Fruit fly (Drosophila melanogaster) whole organism, embryonic: ENCODE data around the gene Sem1.

Source experiments
- CG11560 ChIP-seq: fragments of 200-800 bp; sonication (Bioruptor generic); IDR thresholded peaks from 3 replicates; pipeline ENCODE4 v1.3.6; 2022; ENCODE audit warnings: missing biosample characterization, missing genetic modification characterization
- CG1233 ChIP-seq: fragments of 200-800 bp; sonication (Bioruptor generic); optimal IDR thresholded peaks from 4 replicates; lab custom pipeline; 2018; ENCODE audit warnings: missing biosample characterization, mild to moderate bottlenecking, missing genetic modification characterization
- CG13123 ChIP-seq: fragments of 200-800 bp; sonication (Bioruptor generic); optimal IDR thresholded peaks from 2 replicates; lab custom pipeline; 2016; ENCODE audit warnings: missing biosample characterization, missing genetic modification characterization
- CG13775 ChIP-seq: fragments of 200-800 bp; sonication (Bioruptor generic); optimal IDR thresholded peaks from 3 replicates; lab custom pipeline; 2017; ENCODE audit warnings: missing biosample characterization, mild to moderate bottlenecking, missing genetic modification characterization
- CG17359 ChIP-seq: fragments of 200-800 bp; sonication (Bioruptor generic); optimal IDR thresholded peaks from 3 replicates; lab custom pipeline; 2018; ENCODE audit warnings: missing biosample characterization, mild to moderate bottlenecking, missing genetic modification characterization, moderate library complexity
- CG17361 ChIP-seq: fragments of 200-800 bp; sonication (Bioruptor generic); IDR thresholded peaks from 3 replicates; pipeline ENCODE4 v1.3.6; 2022; ENCODE audit warnings: missing biosample characterization, missing genetic modification characterization
- CG2120 ChIP-seq: fragments of 200-800 bp; sonication (Bioruptor generic); optimal IDR thresholded peaks from 3 replicates; lab custom pipeline; 2016; ENCODE audit warnings: missing biosample characterization, missing genetic modification characterization
- CG30020 ChIP-seq: fragments of 200-800 bp; optimal IDR thresholded peaks from 2 replicates; lab custom pipeline; 2019; ENCODE audit warnings: missing biosample characterization, mild to moderate bottlenecking, missing genetic modification characterization, moderate library complexity
- CG3163 ChIP-seq: fragments of 200-800 bp; sonication (Bioruptor generic); optimal IDR thresholded peaks from 3 replicates; lab custom pipeline; 2016; ENCODE audit warnings: missing biosample characterization, missing genetic modification characterization
- CG34422 ChIP-seq: fragments of 200-800 bp; sonication (Bioruptor generic); IDR thresholded peaks from 3 replicates; pipeline ENCODE4 v1.3.6; 2022; ENCODE audit warnings: missing biosample characterization, missing genetic modification characterization
- CG42726 ChIP-seq: fragments of 200-800 bp; sonication (Bioruptor generic); IDR thresholded peaks from 2 replicates; pipeline ENCODE4 v1.3.6; 2022; ENCODE audit warnings: missing biosample characterization, missing genetic modification characterization; ENCODE audit not compliant: partially characterized antibody
- CG4360 ChIP-seq: fragments of 200-800 bp; sonication (Bioruptor generic); IDR thresholded peaks from 2 replicates; pipeline ENCODE4 v1.3.6; 2022; ENCODE audit warnings: missing biosample characterization, missing genetic modification characterization
- CG5245 ChIP-seq: fragments of 200-800 bp; sonication (Bioruptor generic); optimal IDR thresholded peaks from 3 replicates; lab custom pipeline; 2016; ENCODE audit warnings: missing biosample characterization, missing genetic modification characterization
- Dek ChIP-seq: fragments of 200-800 bp; sonication (Bioruptor generic); optimal IDR thresholded peaks from 3 replicates; lab custom pipeline; 2019; ENCODE audit warnings: missing biosample characterization, mild to moderate bottlenecking, missing genetic modification characterization, moderate library complexity
- Dp ChIP-seq: fragments of 200-800 bp; sonication (Bioruptor generic); optimal IDR thresholded peaks from 2 replicates; lab custom pipeline; 2018; ENCODE audit warnings: missing biosample characterization, mild to moderate bottlenecking, missing genetic modification characterization, moderate library complexity
- Fer1 ChIP-seq: fragments of 200-800 bp; sonication (Bioruptor generic); optimal IDR thresholded peaks from 2 replicates; lab custom pipeline; 2017; ENCODE audit warnings: missing biosample characterization, mild to moderate bottlenecking, missing genetic modification characterization
- Hr39 ChIP-seq: fragments of >200 bp; optimal IDR thresholded peaks from 2 replicates; lab custom pipeline; 2017
- MTF-1 ChIP-seq: fragments of 200-800 bp; sonication (Bioruptor generic); optimal IDR thresholded peaks from 2 replicates; lab custom pipeline; 2018; ENCODE audit warnings: missing biosample characterization, mild to moderate bottlenecking, missing genetic modification characterization, borderline replicate concordance
- Med ChIP-seq: fragments of 200-800 bp; sonication (Bioruptor generic); peaks from one replicate; lab custom pipeline; 2016; ENCODE audit warnings: missing biosample characterization, missing genetic modification characterization, mild to moderate bottlenecking, inconsistent platforms, moderate library complexity
- NFAT ChIP-seq: fragments of 200-800 bp; sonication (Bioruptor generic); IDR thresholded peaks from 2 replicates; pipeline ENCODE4 v1.3.6; 2022; ENCODE audit warnings: missing biosample characterization, missing genetic modification characterization
- Sox102F ChIP-seq: fragments of 200-800 bp; sonication (Bioruptor generic); optimal IDR thresholded peaks from 2 replicates; lab custom pipeline; 2018; ENCODE audit warnings: missing biosample characterization, mild to moderate bottlenecking, missing genetic modification characterization, moderate library complexity
- Sry-δ ChIP-seq: fragments of 200-800 bp; sonication (Bioruptor generic); optimal IDR thresholded peaks from 2 replicates; lab custom pipeline; 2016; ENCODE audit warnings: missing biosample characterization, missing genetic modification characterization
- ash1 ChIP-seq: fragments of 200-800 bp; sonication (Bioruptor generic); optimal IDR thresholded peaks from 2 replicates; lab custom pipeline; 2018; ENCODE audit warnings: missing biosample characterization, mild to moderate bottlenecking, missing genetic modification characterization
- ato ChIP-seq: fragments of 200-800 bp; sonication (Bioruptor generic); IDR thresholded peaks from 2 replicates; pipeline ENCODE4 v1.3.6; 2022; ENCODE audit warnings: missing biosample characterization, missing genetic modification characterization; ENCODE audit not compliant: partially characterized antibody
- bsh ChIP-seq, 2 experiments: fragments of 200-800 bp; sonication (Bioruptor generic); optimal IDR thresholded peaks; 2 replicates each; lab custom pipeline; 2017 to 2018; ENCODE audit warnings: mild to moderate bottlenecking in 2 of 2, missing biosample characterization in 2 of 2, missing genetic modification characterization in 2 of 2, moderate library complexity in 1 of 2
- caup ChIP-seq: fragments of 200-800 bp; sonication (Bioruptor generic); optimal IDR thresholded peaks from 3 replicates; lab custom pipeline; 2017; ENCODE audit warnings: missing biosample characterization, mild to moderate bottlenecking, missing genetic modification characterization, moderate library complexity; ENCODE audit not compliant: severe bottlenecking
- danr ChIP-seq: fragments of 200-800 bp; sonication (Bioruptor generic); IDR thresholded peaks from 2 replicates; pipeline ENCODE4 v1.3.6; 2022; ENCODE audit warnings: missing biosample characterization, missing genetic modification characterization
- dati ChIP-seq: fragments of 200-800 bp; sonication (Bioruptor generic); IDR thresholded peaks from 2 replicates; pipeline ENCODE4 v1.3.6; 2022; ENCODE audit warnings: missing biosample characterization, missing genetic modification characterization
- dmrt11E ChIP-seq: fragments of 200-800 bp; sonication (Bioruptor generic); optimal IDR thresholded peaks from 3 replicates; lab custom pipeline; 2018; ENCODE audit warnings: missing biosample characterization, mild to moderate bottlenecking, missing genetic modification characterization, moderate library complexity
- fd102C ChIP-seq: fragments of 200-800 bp; sonication (Bioruptor generic); optimal IDR thresholded peaks from 2 replicates; lab custom pipeline; 2018; ENCODE audit warnings: missing biosample characterization, mild to moderate bottlenecking, missing genetic modification characterization, moderate library complexity
- fd96Cb ChIP-seq: fragments of 200-800 bp; sonication (Bioruptor generic); optimal IDR thresholded peaks from 2 replicates; lab custom pipeline; 2018; ENCODE audit warnings: missing biosample characterization, mild to moderate bottlenecking, missing genetic modification characterization, moderate library complexity
- ftz-f1 ChIP-seq: fragments of 200-800 bp; sonication (Bioruptor generic); optimal IDR thresholded peaks from 2 replicates; lab custom pipeline; 2016; ENCODE audit warnings: missing biosample characterization, missing genetic modification characterization
- gcm ChIP-seq: fragments of 200-800 bp; sonication (Bioruptor generic); optimal IDR thresholded peaks from 2 replicates; lab custom pipeline; 2019; ENCODE audit warnings: missing biosample characterization, mild to moderate bottlenecking, missing genetic modification characterization, moderate library complexity
- gsb ChIP-seq: fragments of 200-800 bp; sonication (Bioruptor generic); IDR thresholded peaks from 2 replicates; pipeline ENCODE4 v1.3.6; 2022; ENCODE audit warnings: missing biosample characterization, missing genetic modification characterization
- gsb-n ChIP-seq: fragments of 200-800 bp; sonication (Bioruptor generic); optimal IDR thresholded peaks from 3 replicates; lab custom pipeline; 2018; ENCODE audit warnings: missing biosample characterization, mild to moderate bottlenecking, missing genetic modification characterization
- hb ChIP-seq: fragments of 200-800 bp; sonication (Bioruptor generic); IDR thresholded peaks from 3 replicates; pipeline ENCODE4 v1.3.6; 2022; ENCODE audit warnings: missing biosample characterization, missing genetic modification characterization; ENCODE audit not compliant: partially characterized antibody
- jigr1 ChIP-seq: fragments of 200-800 bp; sonication (Bioruptor generic); IDR thresholded peaks from 3 replicates; pipeline ENCODE4 v1.3.6; 2022; ENCODE audit warnings: missing biosample characterization, missing genetic modification characterization
- lola ChIP-seq, 3 experiments: fragments of >200 bp in 2 of 3; fragments of 200-800 bp in 1 of 3; sonication (Bioruptor generic) in 1 of 3; optimal IDR thresholded peaks; 2 replicates each; lab custom pipeline; 2017 to 2019; ENCODE audit warnings: missing biosample characterization in 3 of 3, missing genetic modification characterization in 3 of 3, mild to moderate bottlenecking in 1 of 3, moderate library complexity in 1 of 3
- nerfin-2 ChIP-seq: fragments of 200-800 bp; sonication (Bioruptor generic); IDR thresholded peaks from 2 replicates; pipeline ENCODE4 v1.3.6; 2022; ENCODE audit warnings: missing biosample characterization, missing genetic modification characterization; ENCODE audit not compliant: partially characterized antibody
- onecut ChIP-seq: fragments of 200-800 bp; sonication (Bioruptor generic); IDR thresholded peaks from 2 replicates; pipeline ENCODE4 v1.3.6; 2022; ENCODE audit warnings: missing biosample characterization, missing genetic modification characterization
- repo ChIP-seq: fragments of 200-800 bp; sonication (Bioruptor generic); optimal IDR thresholded peaks from 2 replicates; lab custom pipeline; 2016; ENCODE audit warnings: missing biosample characterization, missing genetic modification characterization
- run ChIP-seq: fragments of 200-800 bp; sonication (Bioruptor generic); optimal IDR thresholded peaks from 3 replicates; lab custom pipeline; 2018; ENCODE audit warnings: missing biosample characterization, mild to moderate bottlenecking, missing genetic modification characterization
- seq ChIP-seq: fragments of 200-800 bp; sonication (Bioruptor generic); IDR thresholded peaks from 2 replicates; pipeline ENCODE4 v1.3.6; 2022; ENCODE audit warnings: missing biosample characterization, missing genetic modification characterization
- tap ChIP-seq: fragments of 200-800 bp; optimal IDR thresholded peaks from 3 replicates; lab custom pipeline; 2019; ENCODE audit warnings: missing biosample characterization, mild to moderate bottlenecking, missing genetic modification characterization, moderate library complexity
- tin ChIP-seq: fragments of 200-800 bp; sonication (Bioruptor generic); optimal IDR thresholded peaks from 3 replicates; lab custom pipeline; 2016; ENCODE audit warnings: missing biosample characterization, missing genetic modification characterization
- toy ChIP-seq: fragments of 200-800 bp; sonication (Bioruptor generic); IDR thresholded peaks from 2 replicates; pipeline ENCODE4 v1.3.6; 2022; ENCODE audit warnings: missing biosample characterization, missing genetic modification characterization
- tup ChIP-seq: fragments of 200-800 bp; sonication (Bioruptor generic); optimal IDR thresholded peaks from 2 replicates; lab custom pipeline; 2016; ENCODE audit warnings: missing biosample characterization, mild to moderate bottlenecking, missing genetic modification characterization, moderate library complexity
- vnd ChIP-seq: fragments of 200-800 bp; sonication (Bioruptor generic); IDR thresholded peaks from 3 replicates; pipeline ENCODE4 v1.3.6; 2022; ENCODE audit warnings: missing biosample characterization, missing genetic modification characterization; ENCODE audit not compliant: partially characterized antibody
- wek ChIP-seq: fragments of 200-800 bp; sonication (Bioruptor generic); optimal IDR thresholded peaks from 3 replicates; lab custom pipeline; 2018; ENCODE audit warnings: missing biosample characterization, mild to moderate bottlenecking, missing genetic modification characterization, moderate library complexity
- zen2 ChIP-seq: fragments of 200-800 bp; sonication (Bioruptor generic); IDR thresholded peaks from 3 replicates; pipeline ENCODE4 v1.3.6; 2022; ENCODE audit warnings: missing biosample characterization, missing genetic modification characterization; ENCODE audit not compliant: partially characterized antibody

Gene Sem1

dm6 chr2L:7032517-7032951 is 31.3 kb upstream of the Sem1 start, which contains the start of the genes Rab30 and Caper (continued):
- TF ChIP-seq lola (GFP tag; optimal IDR thresholded peaks at IDR 0.05; lab: Kevin White, UChicago) (peak in 1 of 3 experiments; percentile 4), CG11560 (no peak), onecut (GFP tag; lab: Robert Waterston, UW) (peak; percentile 42), tin (GFP tag; lab: Kevin White, UChicago) (peak; percentile 42), bsh (GFP tag; optimal IDR thresholded peaks at IDR 0.05; lab: Kevin White, UChicago) (peak in 1 of 2 experiments; percentile 43), jigr1 (GFP tag; lab: Robert Waterston, UW) (no peak), Med (GFP tag; lab: Kevin White, UChicago) (peak; percentile 95), Hr39 (no peak), CG17359 (tag; lab: Kevin White, UChicago) (peak; percentile 43), CG5245 (GFP tag; lab: Kevin White, UChicago) (peak; percentile 13), caup (GFP tag; lab: Kevin White, UChicago) (peak; percentile 52), ftz-f1 (GFP tag; lab: Kevin White, UChicago) (peak; percentile 1), CG13775 (GFP tag; lab: Kevin White, UChicago) (peak; percentile 21), CG1233 (GFP tag; lab: Kevin White, UChicago) (no peak), tup (GFP tag; lab: Kevin White, UChicago) (no peak), hb (GFP tag; lab: Robert Waterston, UW) (peak; percentile 97), CG42726 (GFP tag; lab: Robert Waterston, UW) (peak; percentile 98), Fer1 (GFP tag; lab: Kevin White, UChicago) (peak; percentile 22), CG17361 (peak; percentile 49; the same call in 1 of the 3 replicates), NFAT (GFP tag; lab: Robert Waterston, UW) (peak; percentile 88), run (tag; lab: Kevin White, UChicago) (no peak), vnd (peak; percentile 98), MTF-1 (peak; percentile 3), Sry-δ (GFP tag; lab: Kevin White, UChicago) (peak; percentile 100), fd96Cb (tag; lab: Kevin White, UChicago) (no peak), ash1 (GFP tag; lab: Kevin White, UChicago) (peak; percentile 21), tap (tag; lab: Kevin White, UChicago) (no peak), zen2 (GFP tag; lab: Robert Waterston, UW) (peak; percentile 99), gcm (GFP tag; lab: Kevin White, UChicago) (peak; percentile 45), Dek (peak; percentile 3), CG3163 (GFP tag; lab: Kevin White, UChicago) (peak; percentile 29), seq (GFP tag; lab: Robert Waterston, UW) (no peak), fd102C (GFP tag; lab: Kevin White, UChicago) (no peak), dmrt11E (tag; lab: Kevin White, UChicago) (peak; percentile 37), toy (GFP tag; lab: Robert Waterston, UW) (no peak), gsb-n (tag; lab: Kevin White, UChicago) (no peak), Sox102F (no peak), nerfin-2 (GFP tag; lab: Robert Waterston, UW) (peak; percentile 97), dati (GFP tag; lab: Robert Waterston, UW) (no peak), ato (peak; percentile 98), danr (GFP tag; lab: Robert Waterston, UW) (no peak), CG4360 (peak; percentile 9; the same call in 1 of the 2 replicates), gsb (GFP tag; lab: Robert Waterston, UW) (no peak), Dp (peak; percentile 47), CG30020 (tag; lab: Kevin White, UChicago) (peak; percentile 75), CG34422 (GFP tag; lab: Robert Waterston, UW) (peak; percentile 57; the same call in 2 of the 3 replicates), repo (GFP tag; lab: Kevin White, UChicago) (peak; percentile 62), CG2120 (GFP tag; lab: Kevin White, UChicago) (peak; percentile 80), CG13123 (GFP tag; lab: Kevin White, UChicago) (no peak), wek (no peak)
